Fruit fly (Drosophila melanogaster) whole organism, embryonic: Measurements from ENCODE around the gene CG45490.
A peak's percentile ranks its signal among the peaks of the same experiment; 100 is the strongest.

Experiments
- Abd-B ChIP-seq: fragments of 200-800 bp; sonication (Bioruptor generic); optimal IDR thresholded peaks from 2 replicates; lab custom pipeline; 2018; ENCODE audit warnings: missing biosample characterization, mild to moderate bottlenecking, missing genetic modification characterization, moderate library complexity
- Bteb2 ChIP-seq: fragments of 200-800 bp; sonication (Bioruptor generic); optimal IDR thresholded peaks from 2 replicates; lab custom pipeline; 2016; ENCODE audit warnings: missing biosample characterization, missing genetic modification characterization
- CG1024 ChIP-seq: fragments of 200-800 bp; sonication (Bioruptor generic); IDR thresholded peaks from 2 replicates; pipeline ENCODE4 v1.3.6; 2022; ENCODE audit warnings: missing biosample characterization, missing genetic modification characterization
- CG12769 ChIP-seq: fragments of 200-800 bp; sonication (Bioruptor generic); optimal IDR thresholded peaks from 2 replicates; lab custom pipeline; 2019; ENCODE audit warnings: missing biosample characterization, mild to moderate bottlenecking, missing genetic modification characterization, moderate library complexity
- CG14014 ChIP-seq: fragments of 200-800 bp; sonication (Bioruptor generic); IDR thresholded peaks from 2 replicates; pipeline ENCODE4 v1.3.6; 2022; ENCODE audit warnings: missing biosample characterization, missing genetic modification characterization
- CG14441 ChIP-seq: fragments of 200-800 bp; sonication (Bioruptor generic); IDR thresholded peaks from 2 replicates; pipeline ENCODE4 v1.3.6; 2022; ENCODE audit warnings: missing biosample characterization, missing genetic modification characterization
- CG14710 ChIP-seq: fragments of 200-800 bp; sonication (Bioruptor generic); optimal IDR thresholded peaks from 3 replicates; lab custom pipeline; 2019; ENCODE audit warnings: missing biosample characterization, mild to moderate bottlenecking, missing genetic modification characterization, moderate library complexity
- CG15601 ChIP-seq: fragments of 200-800 bp; sonication (Bioruptor generic); optimal IDR thresholded peaks from 3 replicates; lab custom pipeline; 2019; ENCODE audit warnings: missing biosample characterization, mild to moderate bottlenecking, missing genetic modification characterization, moderate library complexity
- CG18476 ChIP-seq: fragments of 200-800 bp; sonication (Bioruptor generic); optimal IDR thresholded peaks from 2 replicates; lab custom pipeline; 2016; ENCODE audit warnings: missing biosample characterization, mild to moderate bottlenecking, missing genetic modification characterization
- CG3407 ChIP-seq: fragments of 200-800 bp; sonication (Bioruptor generic); optimal IDR thresholded peaks from 2 replicates; lab custom pipeline; 2018; ENCODE audit warnings: missing biosample characterization, mild to moderate bottlenecking, missing genetic modification characterization
- CG34224 ChIP-seq: fragments of 200-800 bp; sonication (Bioruptor generic); IDR thresholded peaks from 3 replicates; pipeline ENCODE4 v1.3.6; 2022; ENCODE audit warnings: missing biosample characterization, missing genetic modification characterization; ENCODE audit not compliant: partially characterized antibody
- CG4820 ChIP-seq: fragments of 200-800 bp; sonication (Bioruptor generic); optimal IDR thresholded peaks from 3 replicates; lab custom pipeline; 2016; ENCODE audit warnings: missing biosample characterization, missing genetic modification characterization
- CG7271 ChIP-seq: fragments of 200-800 bp; sonication (Bioruptor generic); optimal IDR thresholded peaks from 2 replicates; lab custom pipeline; 2018; ENCODE audit warnings: missing biosample characterization, mild to moderate bottlenecking, missing genetic modification characterization, moderate library complexity
- CG7928 ChIP-seq: fragments of 200-800 bp; sonication (Bioruptor generic); optimal IDR thresholded peaks from 2 replicates; lab custom pipeline; 2017; ENCODE audit warnings: missing biosample characterization, mild to moderate bottlenecking, missing genetic modification characterization
- CG8089 ChIP-seq: fragments of 200-800 bp; sonication (Bioruptor generic); optimal IDR thresholded peaks from 3 replicates; lab custom pipeline; 2016; ENCODE audit warnings: missing biosample characterization, missing genetic modification characterization
- CG8924 ChIP-seq: fragments of 200-800 bp; optimal IDR thresholded peaks from 3 replicates; lab custom pipeline; 2019; ENCODE audit warnings: missing biosample characterization, mild to moderate bottlenecking, missing genetic modification characterization, moderate library complexity
- CG9215 ChIP-seq: fragments of 200-800 bp; sonication (Bioruptor generic); IDR thresholded peaks from 2 replicates; pipeline ENCODE4 v1.3.6; 2022; ENCODE audit warnings: missing biosample characterization, missing genetic modification characterization
- CkIIα-i1 ChIP-seq: fragments of 200-800 bp; sonication (Bioruptor generic); IDR thresholded peaks from 2 replicates; pipeline ENCODE4 v1.3.6; 2022; ENCODE audit warnings: missing biosample characterization, missing genetic modification characterization
- Dbx ChIP-seq: fragments of 200-800 bp; sonication (Bioruptor generic); IDR thresholded peaks from 3 replicates; pipeline ENCODE4 v1.3.6; 2022; ENCODE audit warnings: missing biosample characterization, missing genetic modification characterization
- Dref ChIP-seq: fragments of 200-800 bp; sonication (Bioruptor generic); IDR thresholded peaks from 2 replicates; pipeline ENCODE4 v1.3.6; 2022; ENCODE audit warnings: missing biosample characterization, missing genetic modification characterization
- Drgx ChIP-seq: fragments of 200-800 bp; sonication (Bioruptor generic); IDR thresholded peaks from 2 replicates; pipeline ENCODE4 v1.3.6; 2022; ENCODE audit warnings: missing biosample characterization, missing genetic modification characterization
- E2f1 ChIP-seq: fragments of 200-800 bp; sonication (Bioruptor generic); IDR thresholded peaks from 2 replicates; pipeline ENCODE4 v1.3.6; 2022; ENCODE audit warnings: missing biosample characterization, missing genetic modification characterization
- Fer2 ChIP-seq: fragments of 200-800 bp; sonication (Bioruptor generic); optimal IDR thresholded peaks from 2 replicates; lab custom pipeline; 2018; ENCODE audit warnings: missing biosample characterization, mild to moderate bottlenecking, missing genetic modification characterization, moderate library complexity
- H2.0 ChIP-seq: fragments of 200-800 bp; sonication (Bioruptor generic); IDR thresholded peaks from 2 replicates; pipeline ENCODE4 v1.3.6; 2022; ENCODE audit warnings: missing biosample characterization, missing genetic modification characterization
- Hsf ChIP-seq: fragments of 200-800 bp; sonication (Bioruptor generic); optimal IDR thresholded peaks from 3 replicates; lab custom pipeline; 2016; ENCODE audit warnings: missing biosample characterization, missing genetic modification characterization
- Jarid2 ChIP-seq: fragments of 200-800 bp; sonication (Bioruptor generic); optimal IDR thresholded peaks from 3 replicates; lab custom pipeline; 2017; ENCODE audit warnings: mild to moderate bottlenecking, missing biosample characterization, missing genetic modification reagents, missing genetic modification characterization
- Mad ChIP-seq: fragments of 200-800 bp; sonication (Bioruptor generic); optimal IDR thresholded peaks from 2 replicates; lab custom pipeline; 2016; ENCODE audit warnings: missing biosample characterization, missing genetic modification characterization
- NFAT ChIP-seq: fragments of 200-800 bp; sonication (Bioruptor generic); IDR thresholded peaks from 2 replicates; pipeline ENCODE4 v1.3.6; 2022; ENCODE audit warnings: missing biosample characterization, missing genetic modification characterization
- Poxn ChIP-seq: fragments of 200-800 bp; sonication (Bioruptor generic); IDR thresholded peaks from 2 replicates; pipeline ENCODE4 v1.3.6; 2022; ENCODE audit warnings: missing biosample characterization, missing genetic modification characterization
- Rx ChIP-seq: fragments of 200-800 bp; sonication (Bioruptor generic); IDR thresholded peaks from 2 replicates; pipeline ENCODE4 v1.3.6; 2022; ENCODE audit warnings: missing biosample characterization, missing genetic modification characterization
- al ChIP-seq: fragments of 200-800 bp; sonication (Bioruptor generic); IDR thresholded peaks from 2 replicates; pipeline ENCODE4 v1.3.6; 2022; ENCODE audit warnings: missing biosample characterization, missing genetic modification characterization
- ara ChIP-seq: fragments of 200-800 bp; sonication (Bioruptor generic); IDR thresholded peaks from 2 replicates; pipeline ENCODE4 v1.3.6; 2022; ENCODE audit warnings: missing biosample characterization, missing genetic modification characterization
- bcd ChIP-seq: fragments of 200-800 bp; sonication (Bioruptor generic); optimal IDR thresholded peaks from 2 replicates; lab custom pipeline; 2017; ENCODE audit warnings: missing biosample characterization, mild to moderate bottlenecking, missing genetic modification characterization
- btn ChIP-seq: fragments of 200-800 bp; sonication (Bioruptor generic); optimal IDR thresholded peaks from 2 replicates; lab custom pipeline; 2016; ENCODE audit warnings: missing biosample characterization, missing genetic modification characterization
- fd102C ChIP-seq: fragments of 200-800 bp; sonication (Bioruptor generic); optimal IDR thresholded peaks from 2 replicates; lab custom pipeline; 2018; ENCODE audit warnings: missing biosample characterization, mild to moderate bottlenecking, missing genetic modification characterization, moderate library complexity
- ftz-f1 ChIP-seq: fragments of 200-800 bp; sonication (Bioruptor generic); optimal IDR thresholded peaks from 2 replicates; lab custom pipeline; 2016; ENCODE audit warnings: missing biosample characterization, missing genetic modification characterization
- fu2 ChIP-seq: fragments of 200-800 bp; sonication (Bioruptor generic); optimal IDR thresholded peaks from 2 replicates; lab custom pipeline; 2016; ENCODE audit warnings: missing biosample characterization, missing genetic modification characterization
- hbn ChIP-seq: fragments of 200-800 bp; sonication (Bioruptor generic); IDR thresholded peaks from 2 replicates; pipeline ENCODE4 v1.3.6; 2022; ENCODE audit warnings: missing biosample characterization, missing genetic modification characterization; ENCODE audit not compliant: partially characterized antibody
- insv ChIP-seq, 2 experiments: fragments of 200-800 bp; sonication (Bioruptor generic); optimal IDR thresholded peaks; 3 replicates each; lab custom pipeline; 2016 to 2018; ENCODE audit warnings: missing biosample characterization in 2 of 2, missing genetic modification characterization in 2 of 2
- knrl ChIP-seq: fragments of 200-800 bp; sonication (Bioruptor generic); IDR thresholded peaks from 3 replicates; pipeline ENCODE4 v1.3.6; 2022; ENCODE audit warnings: missing biosample characterization, missing genetic modification characterization; ENCODE audit not compliant: partially characterized antibody
- nerfin-2 ChIP-seq: fragments of 200-800 bp; sonication (Bioruptor generic); IDR thresholded peaks from 2 replicates; pipeline ENCODE4 v1.3.6; 2022; ENCODE audit warnings: missing biosample characterization, missing genetic modification characterization; ENCODE audit not compliant: partially characterized antibody
- salm ChIP-seq: fragments of 200-800 bp; sonication (Bioruptor generic); optimal IDR thresholded peaks from 2 replicates; lab custom pipeline; 2018; ENCODE audit warnings: missing biosample characterization, mild to moderate bottlenecking, missing genetic modification characterization
- slbo ChIP-seq: fragments of 200-800 bp; sonication (Bioruptor generic); IDR thresholded peaks from 2 replicates; pipeline ENCODE4 v1.3.6; 2022; ENCODE audit warnings: missing biosample characterization, missing genetic modification characterization
- stwl ChIP-seq: fragments of 200-800 bp; sonication (Bioruptor generic); optimal IDR thresholded peaks from 3 replicates; lab custom pipeline; 2018; ENCODE audit warnings: missing biosample characterization, mild to moderate bottlenecking, missing genetic modification characterization, moderate library complexity
- tin ChIP-seq: fragments of 200-800 bp; sonication (Bioruptor generic); optimal IDR thresholded peaks from 3 replicates; lab custom pipeline; 2016; ENCODE audit warnings: missing biosample characterization, missing genetic modification characterization
- tio ChIP-seq: fragments of 200-800 bp; sonication (Bioruptor generic); optimal IDR thresholded peaks from 2 replicates; lab custom pipeline; 2017; ENCODE audit warnings: missing biosample characterization, missing genetic modification characterization, inconsistent platforms
- tx ChIP-seq: fragments of 200-800 bp; sonication (Bioruptor generic); optimal IDR thresholded peaks from 2 replicates; lab custom pipeline; 2016; ENCODE audit warnings: missing biosample characterization, missing genetic modification characterization
- wdn ChIP-seq: fragments of 200-800 bp; sonication (Bioruptor generic); IDR thresholded peaks from 2 replicates; pipeline ENCODE4 v1.3.6; 2022; ENCODE audit warnings: missing biosample characterization, missing genetic modification characterization
- wor ChIP-seq: fragments of 200-800 bp; sonication (Bioruptor generic); IDR thresholded peaks from 2 replicates; pipeline ENCODE4 v1.3.6; 2022; ENCODE audit warnings: missing biosample characterization, missing genetic modification characterization
- zen2 ChIP-seq: fragments of 200-800 bp; sonication (Bioruptor generic); IDR thresholded peaks from 3 replicates; pipeline ENCODE4 v1.3.6; 2022; ENCODE audit warnings: missing biosample characterization, missing genetic modification characterization; ENCODE audit not compliant: partially characterized antibody

CG45490 gene

DNA sequence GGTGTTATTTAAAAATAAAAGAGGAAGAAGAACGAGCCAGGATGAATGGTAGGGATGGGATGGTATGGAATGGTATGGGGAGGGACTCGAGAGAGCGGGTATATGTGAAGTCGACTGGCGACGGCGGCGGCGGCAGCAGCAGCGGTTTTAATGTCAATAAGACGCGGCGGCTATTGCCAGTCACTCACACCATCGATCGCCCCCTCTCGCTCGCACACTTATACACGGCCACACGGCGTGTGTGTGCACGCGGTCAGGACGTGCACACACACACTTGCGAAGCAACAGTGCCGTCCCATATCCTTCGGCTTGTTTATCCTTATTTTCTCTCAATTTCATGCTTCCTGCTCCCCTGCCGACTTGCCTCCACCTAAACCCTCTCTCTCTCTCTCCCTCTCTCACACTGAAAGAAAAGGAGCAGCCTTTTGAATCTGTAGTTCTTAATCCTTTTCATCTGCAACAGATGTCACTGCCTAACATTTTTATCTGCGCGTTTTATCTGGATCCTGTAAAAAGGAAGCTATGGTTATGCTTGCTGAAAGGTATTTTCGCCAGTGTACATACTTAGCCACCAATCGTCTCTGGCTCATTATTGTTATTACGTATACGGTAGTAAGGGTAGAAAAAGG lies 44.9 kb downstream of the CG45490 start (continued):
- TF ChIP-seq CG15601 (tag; lab: Kevin White, UChicago) (peak; percentile 52), Mad (GFP tag; lab: Kevin White, UChicago) (peak; percentile 85), Dref (GFP tag; lab: Robert Waterston, UW) (no peak), stwl (tag; lab: Kevin White, UChicago) (peak; percentile 31), CG14710 (tag; lab: Kevin White, UChicago) (peak; percentile 73), Hsf (GFP tag; lab: Kevin White, UChicago) (peak; percentile 89), CkIIα-i1 (GFP tag; lab: Robert Waterston, UW) (no peak), CG14014 (GFP tag; lab: Robert Waterston, UW) (peak; percentile 88), hbn (GFP tag; lab: Robert Waterston, UW) (no peak), knrl (GFP tag; lab: Robert Waterston, UW) (no peak), wdn (peak; percentile 75), E2f1 (GFP tag; lab: Robert Waterston, UW) (peak; percentile 68), ara (peak; percentile 81), Abd-B (GFP tag; lab: Kevin White, UChicago) (peak; percentile 74), NFAT (GFP tag; lab: Robert Waterston, UW) (peak; percentile 78), Bteb2 (peak; percentile 70), Fer2 (tag; lab: Kevin White, UChicago) (peak; percentile 54), CG14441 (GFP tag; lab: Robert Waterston, UW) (peak; percentile 82), Dbx (GFP tag; lab: Robert Waterston, UW) (peak; percentile 62), Jarid2 (GFP tag; lab: Kevin White, UChicago) (peak; percentile 14), CG3407 (GFP tag; lab: Kevin White, UChicago) (peak; percentile 64), CG7928 (peak; percentile 7), wor (GFP tag; lab: Robert Waterston, UW) (peak; percentile 57), bcd (GFP tag; lab: Kevin White, UChicago) (peak; percentile 80), CG7271 (peak; percentile 14), ftz-f1 (GFP tag; lab: Kevin White, UChicago) (no peak), Rx (peak; percentile 76), CG8924 (tag; lab: Kevin White, UChicago) (peak; percentile 87), CG1024 (peak; percentile 65; the same call in 1 of the 2 replicates), tx (GFP tag; lab: Kevin White, UChicago) (peak; percentile 83), CG18476 (GFP tag; lab: Kevin White, UChicago) (peak; percentile 63), Drgx (no peak), H2.0 (GFP tag; lab: Robert Waterston, UW) (peak; percentile 83), al (GFP tag; lab: Robert Waterston, UW) (peak; percentile 71), slbo (GFP tag; lab: Robert Waterston, UW) (peak; percentile 92), btn (GFP tag; lab: Kevin White, UChicago) (peak; percentile 53), salm (peak; percentile 36), fd102C (peak; percentile 89), tin (GFP tag; lab: Kevin White, UChicago) (peak; percentile 80), tio (GFP tag; lab: Kevin White, UChicago) (peak; percentile 77), zen2 (GFP tag; lab: Robert Waterston, UW) (no peak), CG34224 (no peak), fu2 (GFP tag; lab: Kevin White, UChicago) (peak; percentile 85), CG4820 (GFP tag; lab: Kevin White, UChicago) (peak; percentile 59), insv (GFP tag; optimal IDR thresholded peaks at IDR 0.05; lab: Kevin White, UChicago) (no peak), CG9215 (peak; percentile 75), nerfin-2 (GFP tag; lab: Robert Waterston, UW) (no peak), CG12769 (tag; lab: Kevin White, UChicago) (peak; percentile 93), CG8089 (GFP tag; lab: Kevin White, UChicago) (peak; percentile 84), Poxn (no peak; the same call in 1 of the 2 replicates)
